Worm (Caenorhabditis elegans) whole organism, L3 larva: ENCODE results near the gene glb-16.

Experiments used
- ama-1 ChIP-seq: fragments of 150-350 bp; optimal IDR thresholded peaks from 2 replicates; lab custom pipeline; 2018
- ceh-9 ChIP-seq: sonication (generic microtip); optimal IDR thresholded peaks from 2 replicates; lab custom pipeline; 2018; ENCODE audit warnings: missing biosample characterization, missing genetic modification characterization
- elt-1 ChIP-seq: fragments of 150-350 bp; optimal IDR thresholded peaks from 2 replicates; lab custom pipeline; 2014; ENCODE audit warnings: missing biosample characterization, missing genetic modification characterization
- elt-2 ChIP-seq: sonication (generic microtip); optimal IDR thresholded peaks from 2 replicates; lab custom pipeline; 2016; ENCODE audit warnings: missing genetic modification reagents, mild to moderate bottlenecking, missing genetic modification characterization, missing compliant biosample characterization
- eor-1 ChIP-seq, 2 experiments: fragments of 150-350 bp; optimal IDR thresholded peaks; 2 replicates each; lab custom pipeline; 2014 to 2018; ENCODE audit warnings: missing biosample characterization in 2 of 2, missing genetic modification characterization in 2 of 2
- fkh-10 ChIP-seq: sonication (generic microtip); optimal IDR thresholded peaks from 2 replicates; lab custom pipeline; 2017; ENCODE audit warnings: missing biosample characterization, missing genetic modification reagents, missing genetic modification characterization
- fkh-2 ChIP-seq: fragments of 150-350 bp; optimal IDR thresholded peaks from 2 replicates; lab custom pipeline; 2014; ENCODE audit warnings: missing biosample characterization, missing genetic modification reagents, missing genetic modification characterization
- mdl-1 ChIP-seq: fragments of 150-350 bp; optimal IDR thresholded peaks from 2 replicates; lab custom pipeline; 2014; ENCODE audit warnings: missing biosample characterization, missing genetic modification characterization
- nhr-12 ChIP-seq: fragments of 150-350 bp; optimal IDR thresholded peaks from 2 replicates; lab custom pipeline; 2014; ENCODE audit warnings: missing biosample characterization, missing genetic modification characterization
- nhr-25 ChIP-seq: sonication (generic microtip); optimal IDR thresholded peaks from 2 replicates; lab custom pipeline; 2017; ENCODE audit warnings: missing biosample characterization, missing genetic modification characterization
- nhr-28 ChIP-seq: fragments of 150-350 bp; optimal IDR thresholded peaks from 2 replicates; lab custom pipeline; 2014; ENCODE audit warnings: missing biosample characterization, missing genetic modification characterization
- nhr-67 ChIP-seq: fragments of 150-350 bp; optimal IDR thresholded peaks from 2 replicates; lab custom pipeline; 2014; ENCODE audit warnings: missing biosample characterization, missing genetic modification characterization
- ztf-11 ChIP-seq: fragments of 150-350 bp; optimal IDR thresholded peaks from 2 replicates; lab custom pipeline; 2014; ENCODE audit warnings: missing biosample characterization, missing genetic modification characterization

DNA sequence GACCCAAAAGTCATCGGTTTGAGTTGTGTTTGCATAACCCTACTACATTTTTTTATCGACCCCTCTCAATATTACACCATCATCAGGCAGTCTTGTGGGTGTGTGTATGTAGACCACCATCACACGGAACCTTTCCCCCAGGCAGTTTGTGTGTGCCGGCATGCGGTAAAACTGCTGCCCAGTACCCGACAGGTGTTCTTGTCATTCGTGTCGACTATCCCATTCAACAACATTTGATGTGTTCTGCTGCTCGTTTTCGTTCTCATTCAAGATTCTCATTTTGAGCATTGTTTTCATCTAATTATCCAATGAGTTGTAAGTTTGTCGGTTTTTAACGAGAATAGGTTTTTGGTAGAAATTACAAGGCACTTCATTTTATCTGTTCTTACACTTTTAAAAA lies 17.3 kb downstream of the glb-16 start:
- TF ChIP-seq eor-1 (tag; optimal IDR thresholded peaks at IDR 0.05; lab: Kevin White, UChicago) = no peak
- TF ChIP-seq fkh-10 (GFP tag; lab: Kevin White, UChicago) = no peak
- TF ChIP-seq ama-1 (lab: Kevin White, UChicago) = no peak
- no peak for TF ChIP-seq mdl-1 (tag; lab: Kevin White, UChicago)
- no peak for TF ChIP-seq nhr-25 (tag; lab: Kevin White, UChicago)
- no peak for TF ChIP-seq nhr-12 (tag; lab: Kevin White, UChicago)
- TF ChIP-seq elt-2 (tag; lab: Kevin White, UChicago) = no peak
- no peak for TF ChIP-seq ztf-11 (tag; lab: Kevin White, UChicago)
- no peak for TF ChIP-seq ceh-9 (tag; lab: Kevin White, UChicago)
- no peak for TF ChIP-seq fkh-2 (tag; lab: Kevin White, UChicago)
- TF ChIP-seq nhr-28 = no peak
- no peak for TF ChIP-seq elt-1 (tag; lab: Kevin White, UChicago)
- no peak for TF ChIP-seq nhr-67 (tag; lab: Kevin White, UChicago)
